Worm (Caenorhabditis elegans) whole organism, L3 larva: ENCODE results near the gene rsa-2.

Source experiments
- R02D3.7 ChIP-seq: fragments of 150-350 bp; optimal IDR thresholded peaks from 2 replicates; lab custom pipeline; 2014; ENCODE audit warnings: missing biosample characterization, missing genetic modification characterization
- ZK546.5 ChIP-seq: sonication (generic microtip); optimal IDR thresholded peaks from 2 replicates; lab custom pipeline; 2017; ENCODE audit warnings: missing biosample characterization, missing genetic modification characterization
- ama-1 ChIP-seq: fragments of 150-350 bp; optimal IDR thresholded peaks from 2 replicates; lab custom pipeline; 2018
- ceh-16 ChIP-seq: sonication (generic microtip); optimal IDR thresholded peaks from 2 replicates; lab custom pipeline; 2017; ENCODE audit warnings: missing biosample characterization, missing genetic modification characterization
- ceh-28 ChIP-seq: fragments of 150-350 bp; optimal IDR thresholded peaks from 2 replicates; lab custom pipeline; 2014; ENCODE audit warnings: missing biosample characterization, missing genetic modification reagents, missing genetic modification characterization
- ceh-82 ChIP-seq: fragments of 150-350 bp; optimal IDR thresholded peaks from 2 replicates; lab custom pipeline; 2014; ENCODE audit warnings: missing biosample characterization, missing genetic modification characterization
- ceh-9 ChIP-seq: sonication (generic microtip); optimal IDR thresholded peaks from 2 replicates; lab custom pipeline; 2018; ENCODE audit warnings: missing biosample characterization, missing genetic modification characterization
- daf-12 ChIP-seq: fragments of 150-350 bp; optimal IDR thresholded peaks from 2 replicates; lab custom pipeline; 2014; ENCODE audit warnings: missing biosample characterization, missing genetic modification reagents, missing genetic modification characterization
- egl-5 ChIP-seq: fragments of 150-350 bp; optimal IDR thresholded peaks from 2 replicates; lab custom pipeline; 2017; ENCODE audit warnings: missing biosample characterization, missing genetic modification reagents, missing genetic modification characterization, inconsistent platforms
- elt-2 ChIP-seq: sonication (generic microtip); optimal IDR thresholded peaks from 2 replicates; lab custom pipeline; 2016; ENCODE audit warnings: missing genetic modification reagents, mild to moderate bottlenecking, missing genetic modification characterization, missing compliant biosample characterization
- elt-3 ChIP-seq, 3 experiments: fragments of 150-350 bp in 1 of 3; sonication (generic microtip) in 2 of 3; optimal IDR thresholded peaks; 2 replicates in 2 of 3; 4 replicates in 1 of 3; lab custom pipeline; 2014 to 2017; ENCODE audit warnings: missing biosample characterization in 3 of 3, missing genetic modification characterization in 3 of 3
- fkh-10 ChIP-seq: sonication (generic microtip); optimal IDR thresholded peaks from 2 replicates; lab custom pipeline; 2017; ENCODE audit warnings: missing biosample characterization, missing genetic modification reagents, missing genetic modification characterization
- hmg-11 ChIP-seq: sonication (generic microtip); optimal IDR thresholded peaks from 2 replicates; lab custom pipeline; 2016; ENCODE audit warnings: missing genetic modification characterization, missing compliant biosample characterization
- lin-15B ChIP-seq: fragments of 150-350 bp; optimal IDR thresholded peaks from 2 replicates; lab custom pipeline; 2014; ENCODE audit warnings: missing biosample characterization, missing genetic modification characterization
- lin-39 ChIP-seq: fragments of 150-350 bp; optimal IDR thresholded peaks from 2 replicates; lab custom pipeline; 2018; ENCODE audit warnings: missing biosample characterization, missing genetic modification reagents, missing genetic modification characterization
- lsy-12 ChIP-seq: sonication (generic microtip); optimal IDR thresholded peaks from 2 replicates; lab custom pipeline; 2016; ENCODE audit warnings: mild to moderate bottlenecking, missing genetic modification characterization, missing compliant biosample characterization
- mdl-1 ChIP-seq: fragments of 150-350 bp; optimal IDR thresholded peaks from 2 replicates; lab custom pipeline; 2014; ENCODE audit warnings: missing biosample characterization, missing genetic modification characterization
- mml-1 ChIP-seq: fragments of 150-350 bp; sonication (generic microtip); optimal IDR thresholded peaks from 3 replicates; lab custom pipeline; 2014; ENCODE audit warnings: missing biosample characterization, missing genetic modification characterization
- nfya-1 ChIP-seq: sonication (generic microtip); optimal IDR thresholded peaks from 2 replicates; lab custom pipeline; 2017; ENCODE audit warnings: missing genetic modification characterization, mild to moderate bottlenecking, missing compliant biosample characterization, antibody characterized with exemption, moderate library complexity; ENCODE audit not compliant: insufficient read depth
- nhr-11 ChIP-seq: fragments of 150-350 bp; optimal IDR thresholded peaks from 2 replicates; lab custom pipeline; 2014; ENCODE audit warnings: missing biosample characterization, missing genetic modification characterization
- nhr-23 ChIP-seq: fragments of 150-350 bp; optimal IDR thresholded peaks from 2 replicates; lab custom pipeline; 2014; ENCODE audit warnings: missing biosample characterization, missing genetic modification reagents, missing genetic modification characterization
- nhr-25 ChIP-seq: sonication (generic microtip); optimal IDR thresholded peaks from 2 replicates; lab custom pipeline; 2017; ENCODE audit warnings: missing biosample characterization, missing genetic modification characterization
- nhr-43 ChIP-seq: sonication (generic microtip); optimal IDR thresholded peaks from 2 replicates; lab custom pipeline; 2016; ENCODE audit warnings: mild to moderate bottlenecking, missing genetic modification characterization, missing compliant biosample characterization; ENCODE audit not compliant: poor library complexity, severe bottlenecking
- nhr-76 ChIP-seq: fragments of 150-350 bp; sonication (generic microtip); optimal IDR thresholded peaks from 5 replicates; lab custom pipeline; 2014; ENCODE audit warnings: missing biosample characterization, missing genetic modification characterization
- nhr-77 ChIP-seq: fragments of 150-350 bp; optimal IDR thresholded peaks from 2 replicates; lab custom pipeline; 2014; ENCODE audit warnings: missing biosample characterization, missing genetic modification characterization
- pha-4 ChIP-seq: fragments of 150-350 bp; optimal IDR thresholded peaks from 2 replicates; lab custom pipeline; 2014; ENCODE audit warnings: missing biosample characterization, missing genetic modification reagents, missing genetic modification characterization
- pqm-1 ChIP-seq: fragments of 150-350 bp; optimal IDR thresholded peaks from 2 replicates; lab custom pipeline; 2017; ENCODE audit warnings: missing biosample characterization, missing genetic modification characterization, inconsistent platforms
- skn-1 ChIP-seq: fragments of 150-350 bp; optimal IDR thresholded peaks from 2 replicates; lab custom pipeline; 2014; ENCODE audit warnings: missing biosample characterization, missing genetic modification characterization
- snpc-4 ChIP-seq: fragments of 150-350 bp; optimal IDR thresholded peaks from 2 replicates; lab custom pipeline; 2014; ENCODE audit warnings: missing biosample characterization, missing genetic modification characterization
- unc-39 ChIP-seq: sonication (generic microtip); optimal IDR thresholded peaks from 4 replicates; lab custom pipeline; 2017; ENCODE audit warnings: missing biosample characterization, missing genetic modification characterization
- zag-1 ChIP-seq: fragments of 150-350 bp; optimal IDR thresholded peaks from 2 replicates; lab custom pipeline; 2014; ENCODE audit warnings: missing biosample characterization, missing genetic modification characterization
- ztf-11 ChIP-seq: fragments of 150-350 bp; optimal IDR thresholded peaks from 2 replicates; lab custom pipeline; 2014; ENCODE audit warnings: missing biosample characterization, missing genetic modification characterization
- ztf-4 ChIP-seq: fragments of 150-350 bp; optimal IDR thresholded peaks from 2 replicates; lab custom pipeline; 2014; ENCODE audit warnings: missing biosample characterization, missing genetic modification characterization

Gene rsa-2

DNA sequence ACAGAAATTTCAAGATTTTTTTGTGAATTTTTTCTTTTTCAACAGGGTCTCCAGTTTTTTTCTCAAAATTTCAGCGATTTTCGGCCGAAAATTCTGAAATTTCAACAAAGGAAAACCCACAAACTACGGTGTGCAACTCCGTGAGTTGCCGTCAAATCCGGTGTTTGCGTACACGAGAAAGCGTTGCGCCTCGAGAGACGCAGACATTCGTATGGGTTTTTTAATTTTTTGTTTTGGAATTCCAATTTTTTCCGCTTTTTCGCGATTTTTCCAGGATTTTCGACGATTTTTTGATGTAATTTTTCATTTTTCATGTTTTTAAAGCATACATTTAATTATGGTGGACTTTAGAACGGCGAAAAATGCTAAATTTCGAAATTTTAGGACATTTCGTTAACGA is 27.1 kb upstream of the rsa-2 start (continued):
- peak; percentile 79 for TF ChIP-seq pha-4
- TF ChIP-seq, all 47 proteins: peak for 16

DNA sequence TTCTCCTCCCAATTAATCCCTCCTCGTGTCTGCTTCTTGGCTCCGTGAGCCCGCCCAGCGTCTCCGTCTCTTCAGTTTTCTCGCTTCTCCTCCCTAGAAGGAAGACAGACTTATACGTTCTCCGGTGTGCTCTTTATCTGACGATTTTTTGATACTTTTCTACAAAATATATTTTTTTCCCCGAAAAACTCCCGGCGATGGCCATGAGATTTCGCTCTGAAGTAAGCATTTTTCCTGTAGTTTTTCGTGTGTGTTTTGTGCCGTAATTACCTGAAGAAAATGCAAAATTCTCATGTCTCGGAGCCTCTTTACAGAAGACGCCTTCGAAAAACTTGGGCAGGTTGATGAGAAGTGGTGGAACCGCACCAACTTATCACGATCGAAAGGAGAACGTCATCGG is 26.6 kb upstream of the rsa-2 start, which contains the start of gene spat-2:
spat-2 (plus strand) TSS at position 301 of the 400 bp plus-strand sequence.
- TF ChIP-seq hmg-11 (tag; lab: Kevin White, UChicago): no peak
- no peak for TF ChIP-seq nhr-43
- TF ChIP-seq elt-3 (tag; optimal IDR thresholded peaks at IDR 0.05; lab: Kevin White, UChicago): no peak
- TF ChIP-seq ceh-9 (tag; lab: Kevin White, UChicago): no peak
- no peak for TF ChIP-seq fkh-10
- no peak for TF ChIP-seq ceh-28 (tag; lab: Kevin White, UChicago)
- no peak for TF ChIP-seq unc-39 (tag; lab: Kevin White, UChicago)
- no peak for TF ChIP-seq egl-5 (tag; lab: Kevin White, UChicago)
- no peak for TF ChIP-seq skn-1
- no peak for TF ChIP-seq ztf-11 (tag; lab: Kevin White, UChicago)
- no peak for TF ChIP-seq ceh-16 (tag; lab: Kevin White, UChicago)
- no peak for TF ChIP-seq pha-4
- no peak for TF ChIP-seq nhr-77 (tag; lab: Kevin White, UChicago)
- TF ChIP-seq daf-12 (tag; lab: Kevin White, UChicago): no peak
- no peak for TF ChIP-seq ztf-4 (tag; lab: Kevin White, UChicago)

DNA sequence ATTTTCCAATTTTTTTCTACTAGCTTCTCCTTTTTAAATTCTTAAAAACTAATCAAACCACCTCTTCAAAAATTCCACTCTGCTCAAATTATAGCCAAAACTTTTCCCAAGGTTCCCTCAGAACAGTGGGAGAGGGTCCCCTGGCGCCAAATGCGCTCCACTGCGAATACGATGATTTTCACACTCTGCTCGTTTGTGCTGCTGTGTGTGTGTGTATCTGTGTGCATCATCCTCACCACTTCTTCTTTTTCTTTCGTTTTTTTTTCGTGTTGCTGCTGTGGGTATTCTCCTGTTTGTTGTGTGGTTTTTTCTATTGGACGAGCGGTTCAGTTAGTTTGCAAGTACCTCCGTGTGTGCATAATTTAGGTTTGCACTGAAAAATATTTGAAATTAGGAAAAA is 24.0 kb upstream of the rsa-2 start:
- TF ChIP-seq unc-39 (tag; lab: Kevin White, UChicago) (no peak), fkh-10 (no peak), elt-3 (tag; optimal IDR thresholded peaks at IDR 0.05; lab: Kevin White, UChicago) (no peak), snpc-4 (no peak), nhr-76 (tag; lab: Kevin White, UChicago) (no peak), zag-1 (tag; lab: Kevin White, UChicago) (no peak), pha-4 (no peak), nhr-77 (tag; lab: Kevin White, UChicago) (no peak), hmg-11 (tag; lab: Kevin White, UChicago) (peak; percentile 19), ceh-82 (tag; lab: Kevin White, UChicago) (no peak), ztf-4 (tag; lab: Kevin White, UChicago) (no peak), lin-15B (tag; lab: Kevin White, UChicago) (peak; percentile 86), mdl-1 (tag; lab: Kevin White, UChicago) (no peak), lsy-12 (no peak), nhr-25 (no peak), nhr-11 (no peak), lin-39 (tag; lab: Kevin White, UChicago) (peak; percentile 88), ama-1 (no peak), skn-1 (peak; percentile 88), nhr-23 (tag; lab: Kevin White, UChicago) (no peak), nfya-1 (tag; lab: Kevin White, UChicago) (peak; percentile 72)
- TF ChIP-seq, all 47 proteins: peak for 5

DNA sequence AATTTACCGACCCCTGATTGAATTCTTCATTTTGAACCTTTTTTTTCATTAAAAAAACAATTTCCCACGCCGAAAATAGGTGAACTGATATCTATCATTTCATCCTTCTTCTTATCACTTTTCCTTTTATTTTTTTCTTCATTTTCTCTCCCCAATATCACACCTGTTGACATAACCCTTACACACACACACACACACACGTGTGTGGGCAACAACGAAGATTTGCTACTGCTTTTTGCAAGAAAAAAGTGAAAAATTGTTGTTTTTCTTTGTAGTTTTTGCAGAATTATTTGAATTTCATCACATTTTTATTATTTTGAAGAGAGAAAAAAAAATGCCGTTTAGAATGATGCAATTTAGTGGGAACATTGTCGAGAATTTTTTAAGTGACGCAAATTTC is 22.7 kb upstream of the rsa-2 start:
- TF ChIP-seq elt-2 (tag; lab: Kevin White, UChicago): peak; percentile 17
- TF ChIP-seq pha-4: peak; percentile 43
- no peak for TF ChIP-seq ZK546.5 (tag; lab: Kevin White, UChicago)
- TF ChIP-seq fkh-10: no peak
- no peak for TF ChIP-seq lin-39 (tag; lab: Kevin White, UChicago)

DNA sequence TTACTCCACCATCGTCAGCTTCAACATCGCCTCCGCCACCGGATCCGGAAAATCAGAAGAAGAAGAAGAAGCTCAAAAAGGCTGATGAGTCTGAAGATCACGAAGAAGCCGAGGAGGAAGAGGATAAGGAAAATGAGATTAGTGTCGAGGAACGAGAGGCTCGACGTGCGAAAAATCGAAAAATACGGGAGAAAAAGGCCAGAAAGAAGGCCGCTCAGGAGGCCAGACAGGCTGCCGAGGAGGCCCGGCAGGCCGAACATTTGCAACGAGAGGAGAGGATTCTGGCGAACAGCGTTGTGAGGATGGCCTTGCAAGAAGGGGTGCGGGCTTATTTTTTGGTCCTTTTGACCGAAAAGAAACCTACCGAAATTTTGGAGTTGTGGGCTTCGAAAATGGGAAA is 18.1 kb upstream of the rsa-2 start:
- TF ChIP-seq ceh-16 (tag; lab: Kevin White, UChicago) (no peak), R02D3.7 (tag; lab: Kevin White, UChicago) (no peak)

DNA sequence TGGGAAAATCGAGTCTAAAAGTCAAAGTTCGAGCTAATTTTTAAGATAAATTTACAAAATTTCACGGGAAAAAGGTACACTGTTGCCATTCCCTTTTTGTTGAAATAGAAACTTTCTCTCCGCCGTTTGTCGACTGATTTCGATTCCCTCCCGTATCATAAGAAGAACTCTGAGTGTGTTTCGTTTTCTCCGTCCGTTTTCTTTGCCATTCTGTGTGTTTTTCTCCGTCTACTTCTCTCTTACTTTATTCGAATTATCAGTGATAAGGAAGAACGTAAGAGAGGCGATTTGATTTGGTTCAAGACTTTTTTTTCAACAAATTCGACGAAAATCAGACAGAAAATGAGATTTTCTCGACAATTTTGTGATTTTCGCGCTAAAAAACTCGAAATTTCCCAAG is 16.7 kb upstream of the rsa-2 start:
- TF ChIP-seq nhr-11 (no peak), elt-2 (tag; lab: Kevin White, UChicago) (peak; percentile 70), fkh-10 (no peak), pqm-1 (peak; percentile 44), ceh-9 (tag; lab: Kevin White, UChicago) (no peak), ceh-82 (tag; lab: Kevin White, UChicago) (no peak), mml-1 (tag; lab: Kevin White, UChicago) (no peak)
- TF ChIP-seq, all 47 proteins: peak for 2
